Worm (Caenorhabditis elegans) whole organism, L1 larva: Measurements from ENCODE around the gene clec-73.

Experiments
- fkh-10 ChIP-seq: sonication (generic microtip); optimal IDR thresholded peaks from 2 replicates; lab custom pipeline; 2017; ENCODE audit warnings: missing biosample characterization, missing genetic modification reagents, missing genetic modification characterization
- lir-3 ChIP-seq: sonication (generic microtip); optimal IDR thresholded peaks from 2 replicates; lab custom pipeline; 2016; ENCODE audit warnings: mild to moderate bottlenecking, missing genetic modification characterization, moderate library complexity, missing compliant biosample characterization; ENCODE audit not compliant: poor library complexity

DNA sequence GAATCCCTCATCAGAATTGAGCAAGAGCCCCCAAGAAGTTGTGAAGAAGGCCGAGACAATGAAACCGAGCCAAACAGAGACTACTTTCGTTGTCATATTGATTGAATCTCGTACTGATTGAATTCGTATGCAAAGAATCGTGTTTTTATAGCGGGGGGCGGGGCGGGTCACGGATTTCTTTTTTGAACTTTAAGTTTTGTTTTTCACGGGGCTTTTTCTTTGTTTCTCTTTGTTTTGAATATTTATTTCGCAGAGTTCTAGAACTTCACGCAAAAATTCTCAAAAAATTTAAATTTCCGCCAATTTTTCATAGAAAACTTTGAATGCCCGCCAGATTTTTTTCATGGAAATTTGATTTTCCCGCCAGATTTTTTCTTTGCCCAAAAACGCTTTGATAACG is at the start of gene clec-73:
- no peak for TF ChIP-seq fkh-10 (GFP tag; lab: Kevin White, UChicago)
- TF ChIP-seq lir-3 = no peak
